Fruit fly (Drosophila melanogaster) whole organism, pupa: Measurements from ENCODE around the gene dia.

ENCODE experiments used
- CG15710 ChIP-seq: fragments of 200-800 bp; sonication (Bioruptor generic); optimal IDR thresholded peaks from 2 replicates; lab custom pipeline; 2018; ENCODE audit warnings: missing biosample characterization, mild to moderate bottlenecking, missing genetic modification characterization, moderate library complexity
- CG17806 ChIP-seq: fragments of 200-800 bp; sonication (Bioruptor generic); optimal IDR thresholded peaks from 2 replicates; lab custom pipeline; 2018; ENCODE audit warnings: missing biosample characterization, mild to moderate bottlenecking, missing genetic modification characterization, moderate library complexity
- CG9948 ChIP-seq: fragments of 200-800 bp; sonication (Bioruptor generic); optimal IDR thresholded peaks from 2 replicates; lab custom pipeline; 2018; ENCODE audit warnings: missing biosample characterization, mild to moderate bottlenecking, missing genetic modification characterization, moderate library complexity
- D1 ChIP-seq: fragments of 200-800 bp; sonication (Bioruptor generic); optimal IDR thresholded peaks from 2 replicates; lab custom pipeline; 2018; ENCODE audit warnings: missing biosample characterization, mild to moderate bottlenecking, missing genetic modification characterization, moderate library complexity
- fd96Ca ChIP-seq: fragments of 200-800 bp; sonication (Bioruptor generic); IDR thresholded peaks from 3 replicates; pipeline ENCODE4 v1.3.6; 2022; ENCODE audit warnings: missing biosample characterization, missing genetic modification characterization

- TF ChIP-seq CG15710 (tag; lab: Kevin White, UChicago): peak; percentile 52
- no peak for TF ChIP-seq D1 (tag; lab: Kevin White, UChicago)
- TF ChIP-seq CG17806 (tag; lab: Kevin White, UChicago): peak; percentile 52
- TF ChIP-seq fd96Ca (GFP tag; lab: Robert Waterston, UW): peak; percentile 94
- TF ChIP-seq CG9948 (tag; lab: Kevin White, UChicago): peak; percentile 34
Measured at dm6 chr2L:20802204-20802603, 44.3 kb downstream of the dia start.
